Worm (Caenorhabditis elegans): ENCODE data around the gene F30H5.3.
A peak's percentile ranks its signal among the peaks of the same experiment; 100 is the strongest.

F30H5.3 gene

ce11 chrIII:523944-524343 is 11.9 kb upstream of the F30H5.3 start, which contains the start of gene T22F7.3:
T22F7.3 (minus strand) TSS chrIII:524044.
- TF ChIP-seq unc-62 (GFP tag; optimal IDR thresholded peaks at IDR 0.05 in 1 of 2), result peak in 1 of 2 experiments; percentile 6
- no peak for TF ChIP-seq unc-62 (tag; optimal IDR thresholded peaks at IDR 0.05)
- TF ChIP-seq zag-1 (tag; optimal IDR thresholded peaks at IDR 0.05), result no peak

- TF ChIP-seq set-16 (GFP tag; IDR thresholded peaks at IDR 0.05) (peak; percentile 57), ces-1 (GFP tag; optimal IDR thresholded peaks at IDR 0.05) (no peak)
Observed at ce11 chrIII:513360-513759, 1.3 kb upstream of the F30H5.3 start.

- TF ChIP-seq dve-1 (tag; optimal IDR thresholded peaks at IDR 0.05; ENCODE audit: insufficient read depth) (no peak), unc-62 (GFP tag; optimal IDR thresholded peaks at IDR 0.05 in 1 of 2) (peak in 1 of 2 experiments; percentile 88), unc-62 (tag; optimal IDR thresholded peaks at IDR 0.05) (no peak), ztf-11 (tag; optimal IDR thresholded peaks at IDR 0.05) (no peak), set-16 (GFP tag; IDR thresholded peaks at IDR 0.05) (peak; percentile 68), aha-1 (tag) (peak; percentile 19), spr-3 (GFP tag; optimal IDR thresholded peaks at IDR 0.05) (no peak), nhr-11 (tag; optimal IDR thresholded peaks at IDR 0.05) (no peak), jun-1 (tag; optimal IDR thresholded peaks at IDR 0.05) (no peak), nhr-77 (tag; optimal IDR thresholded peaks at IDR 0.05) (no peak)
Observed at ce11 chrIII:509045-509444, 3.0 kb downstream of the F30H5.3 start.

ce11 chrIII:502583-502982 is 9.4 kb downstream of the F30H5.3 start:
- TF ChIP-seq daf-8 (GFP tag; IDR thresholded peaks at IDR 0.05), result no peak
- TF ChIP-seq nhr-28 (tag; optimal IDR thresholded peaks at IDR 0.05), result peak; percentile 74
- peak; percentile 77 for TF ChIP-seq dmd-6 (GFP tag; IDR thresholded peaks at IDR 0.05)
- peak; percentile 5 for TF ChIP-seq jun-1 (tag; optimal IDR thresholded peaks at IDR 0.05)
- TF ChIP-seq aly-2 (tag; optimal IDR thresholded peaks at IDR 0.05), result peak; percentile 42
- TF ChIP-seq Y5F2A.4 (GFP tag; optimal IDR thresholded peaks at IDR 0.05), result peak; percentile 83
- peak; percentile 10 for TF ChIP-seq R02D3.7 (tag; optimal IDR thresholded peaks at IDR 0.05)
- no peak for TF ChIP-seq unc-39 (tag; optimal IDR thresholded peaks at IDR 0.05)
- no peak for TF ChIP-seq zag-1 (tag; optimal IDR thresholded peaks at IDR 0.05)
- peak in 1 of 2 experiments; percentile 65 for TF ChIP-seq mdl-1 (tag; optimal IDR thresholded peaks at IDR 0.05)
- peak; percentile 98 for TF ChIP-seq nhr-111 (GFP tag; optimal IDR thresholded peaks at IDR 0.05)
- TF ChIP-seq aha-1 (tag), result peak; percentile 93
- peak; percentile 70 for TF ChIP-seq nhr-48 (tag; optimal IDR thresholded peaks at IDR 0.05)
- TF ChIP-seq Y75B8A.6 (GFP tag; IDR thresholded peaks at IDR 0.05), result peak; percentile 67; the same call in 1 of the 2 replicates
- TF ChIP-seq zip-2 (tag; optimal IDR thresholded peaks at IDR 0.05), result peak; percentile 32
- peak; percentile 93 for TF ChIP-seq hmg-1.1 (GFP tag; IDR thresholded peaks at IDR 0.05)
- TF ChIP-seq tra-1 (GFP tag; IDR thresholded peaks at IDR 0.05), result peak; percentile 84
- TF ChIP-seq attf-4 (tag; optimal IDR thresholded peaks at IDR 0.05), result no peak
- TF ChIP-seq hif-1 (tag; optimal IDR thresholded peaks at IDR 0.05), result peak; percentile 33 to 75
- peak; percentile 92 for TF ChIP-seq nhr-42 (GFP tag; IDR thresholded peaks at IDR 0.05)
- TF ChIP-seq pqm-1 (tag; optimal IDR thresholded peaks at IDR 0.05), result peak; percentile 20
- TF ChIP-seq nhr-102 (tag; optimal IDR thresholded peaks at IDR 0.05), result peak; percentile 88
- no peak for TF ChIP-seq ZK546.5 (tag; optimal IDR thresholded peaks at IDR 0.05)
- peak; percentile 81 for TF ChIP-seq ZK337.2 (GFP tag; IDR thresholded peaks at IDR 0.05)
- TF ChIP-seq F37D6.2 (tag; optimal IDR thresholded peaks at IDR 0.05), result peak; percentile 77
- TF ChIP-seq ces-1 (GFP tag; optimal IDR thresholded peaks at IDR 0.05), result peak; percentile 7
- TF ChIP-seq lin-29 (GFP tag; IDR thresholded peaks at IDR 0.05), result peak; percentile 35; the same call in 1 of the 2 replicates
- peak; percentile 94 for TF ChIP-seq lim-7 (GFP tag; IDR thresholded peaks at IDR 0.05)
- peak; percentile 80 for TF ChIP-seq unc-130 (GFP tag; optimal IDR thresholded peaks at IDR 0.05)
- peak; percentile 85 for TF ChIP-seq rbr-2 (tag; optimal IDR thresholded peaks at IDR 0.05)
- TF ChIP-seq mxl-2 (GFP tag; conservative IDR thresholded peaks at IDR 0.05), result peak; percentile 65; the same call in 1 of the 2 replicates
- peak; percentile 85 for TF ChIP-seq T26A8.4 (GFP tag; IDR thresholded peaks at IDR 0.05)
- no peak for TF ChIP-seq ama-1 (optimal IDR thresholded peaks at IDR 0.05)
- peak; percentile 89 for TF ChIP-seq madf-9 (GFP tag; conservative IDR thresholded peaks at IDR 0.05)
- peak; percentile 83 for TF ChIP-seq F49E8.2 (tag; optimal IDR thresholded peaks at IDR 0.05; ENCODE audit: borderline replicate concordance)
- peak; percentile 81 for TF ChIP-seq zip-11 (GFP tag; IDR thresholded peaks at IDR 0.05)
- peak; percentile 96 for TF ChIP-seq egl-43 (GFP tag; IDR thresholded peaks at IDR 0.05)
- no peak for TF ChIP-seq lin-15B (tag; optimal IDR thresholded peaks at IDR 0.05)
